Worm (Caenorhabditis elegans): Measurements from ENCODE around the gene crh-2.
"Not testable (repeated sequence)": the region's sequence is repeated elsewhere in the genome, so short reads cannot be mapped to it uniquely, and the experiment has no call there.

- not testable (repeated sequence) for TF ChIP-seq ztf-11 (tag; optimal IDR thresholded peaks at IDR 0.05); nhr-237 (tag; optimal IDR thresholded peaks at IDR 0.05); pqm-1 (tag; optimal IDR thresholded peaks at IDR 0.05); jun-1 (tag; optimal IDR thresholded peaks at IDR 0.05); ZK546.5 (tag; optimal IDR thresholded peaks at IDR 0.05); ama-1 (optimal IDR thresholded peaks at IDR 0.05); nhr-12 (tag; optimal IDR thresholded peaks at IDR 0.05); mdl-1 (tag; optimal IDR thresholded peaks at IDR 0.05); nhr-43 (tag; optimal IDR thresholded peaks at IDR 0.05; ENCODE audit: poor library complexity, severe bottlenecking); pha-4 (tag; optimal IDR thresholded peaks at IDR 0.05); ceh-82 (tag; optimal IDR thresholded peaks at IDR 0.05); nhr-67 (tag; optimal IDR thresholded peaks at IDR 0.05); sea-2 (GFP tag; optimal IDR thresholded peaks at IDR 0.05)
- TF ChIP-seq elt-2 (tag; optimal IDR thresholded peaks at IDR 0.05) = peak; percentile 40
Observed at ce11 chrII:5200205-5200604, 12.8 kb upstream of the crh-2 start.
